Worm (Caenorhabditis elegans) whole organism, L2 larva: ENCODE results near the gene tag-52.

ENCODE experiments used
- blmp-1 ChIP-seq: sonication (generic microtip); optimal IDR thresholded peaks from 2 replicates; lab custom pipeline; 2017; ENCODE audit warnings: missing genetic modification characterization, mild to moderate bottlenecking, missing compliant biosample characterization, antibody characterized with exemption, moderate library complexity; ENCODE audit not compliant: insufficient read depth
- lin-13 ChIP-seq: fragments of 150-350 bp; optimal IDR thresholded peaks from 2 replicates; lab custom pipeline; 2014; ENCODE audit warnings: missing biosample characterization, missing genetic modification reagents, missing genetic modification characterization
- nhr-25 ChIP-seq: fragments of 150-350 bp; sonication (generic microtip); optimal IDR thresholded peaks from 3 replicates; lab custom pipeline; 2014; ENCODE audit warnings: missing biosample characterization, missing genetic modification characterization
- sma-3 ChIP-seq: sonication (generic microtip); optimal IDR thresholded peaks from 2 replicates; lab custom pipeline; 2016; ENCODE audit warnings: missing genetic modification reagents, missing genetic modification characterization, missing compliant biosample characterization
- unc-39 ChIP-seq: fragments of 150-350 bp; optimal IDR thresholded peaks from 2 replicates; lab custom pipeline; 2014; ENCODE audit warnings: missing biosample characterization, missing genetic modification characterization

DNA sequence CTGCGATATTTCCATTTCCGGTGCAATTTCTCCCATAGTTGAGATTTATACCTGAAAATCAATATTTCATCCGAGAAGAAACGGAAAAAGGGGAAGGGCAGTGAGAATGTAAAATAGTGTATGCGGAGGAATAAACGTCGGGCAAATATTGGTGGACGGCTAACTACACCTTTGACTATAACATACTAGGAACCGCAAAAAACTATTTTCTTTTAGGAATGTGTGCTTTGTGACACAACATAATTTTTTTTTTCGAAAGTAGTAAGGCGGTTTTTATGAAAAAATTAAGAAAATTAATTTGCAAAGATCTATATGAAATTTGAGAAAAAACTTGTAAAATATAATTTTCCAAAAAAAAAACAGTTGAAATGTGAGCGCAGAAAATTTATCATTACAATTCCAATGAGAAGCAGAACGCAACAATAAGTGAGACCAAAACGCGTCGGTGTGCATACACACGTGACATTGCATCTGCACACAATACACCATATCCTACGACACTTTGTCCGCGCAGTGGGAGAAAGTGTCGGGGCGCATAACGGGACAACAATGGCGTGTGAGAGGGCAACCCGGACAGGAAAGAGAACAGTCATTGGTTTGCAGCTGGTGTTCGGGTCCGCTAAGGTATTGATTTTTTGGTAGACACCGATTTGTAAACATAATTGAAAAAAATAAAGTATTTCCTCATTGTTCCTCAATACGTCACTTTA is 28.1 kb downstream of the tag-52 start, which contains the start of the genes sax-1 and R11G1.2:
- TF ChIP-seq lin-13 (GFP tag; lab: Kevin White, UChicago): peak; percentile 16
- TF ChIP-seq sma-3 (GFP tag; lab: Kevin White, UChicago): peak; percentile 30
- no peak for TF ChIP-seq unc-39 (tag; lab: Kevin White, UChicago)
- TF ChIP-seq blmp-1: peak; percentile 34
- TF ChIP-seq nhr-25 (tag; lab: Kevin White, UChicago): peak; percentile 57
